Fruit fly (Drosophila melanogaster) whole organism, pupa: ENCODE data around the gene CG1622.

Source experiments
- CG10348 ChIP-seq: fragments of 200-800 bp; sonication (Bioruptor generic); IDR thresholded peaks from 2 replicates; pipeline ENCODE4 v1.3.6; 2022; ENCODE audit warnings: missing biosample characterization, missing genetic modification characterization
- CG12605 ChIP-seq: fragments of 200-800 bp; sonication (Bioruptor generic); IDR thresholded peaks from 2 replicates; pipeline ENCODE4 v1.3.6; 2022; ENCODE audit warnings: missing biosample characterization, missing genetic modification characterization
- CG13204 ChIP-seq: fragments of 200-800 bp; sonication (Bioruptor generic); optimal IDR thresholded peaks from 2 replicates; lab custom pipeline; 2018; ENCODE audit warnings: missing biosample characterization, mild to moderate bottlenecking, missing genetic modification characterization, moderate library complexity
- CG14655 ChIP-seq: fragments of 200-800 bp; sonication (Bioruptor generic); optimal IDR thresholded peaks from 3 replicates; lab custom pipeline; 2017; ENCODE audit warnings: mild to moderate bottlenecking, missing biosample characterization, missing genetic modification reagents, missing genetic modification characterization
- CG15710 ChIP-seq: fragments of 200-800 bp; sonication (Bioruptor generic); optimal IDR thresholded peaks from 2 replicates; lab custom pipeline; 2018; ENCODE audit warnings: missing biosample characterization, mild to moderate bottlenecking, missing genetic modification characterization, moderate library complexity
- CG17806 ChIP-seq: fragments of 200-800 bp; sonication (Bioruptor generic); optimal IDR thresholded peaks from 2 replicates; lab custom pipeline; 2018; ENCODE audit warnings: missing biosample characterization, mild to moderate bottlenecking, missing genetic modification characterization, moderate library complexity
- CG32121 ChIP-seq: fragments of 200-800 bp; sonication (Bioruptor generic); IDR thresholded peaks from 2 replicates; pipeline ENCODE4 v1.3.6; 2022; ENCODE audit warnings: missing biosample characterization, missing genetic modification characterization
- CG34367 ChIP-seq: fragments of 200-800 bp; sonication (Bioruptor generic); optimal IDR thresholded peaks from 2 replicates; lab custom pipeline; 2018; ENCODE audit warnings: missing biosample characterization, mild to moderate bottlenecking, missing genetic modification characterization
- CG4496 ChIP-seq: fragments of 200-800 bp; sonication (Bioruptor generic); IDR thresholded peaks from 3 replicates; pipeline ENCODE4 v1.3.6; 2022; ENCODE audit warnings: missing biosample characterization, missing genetic modification characterization
- CG8159 ChIP-seq: fragments of 200-800 bp; sonication (Bioruptor generic); optimal IDR thresholded peaks from 3 replicates; lab custom pipeline; 2018; ENCODE audit warnings: missing biosample characterization, mild to moderate bottlenecking, missing genetic modification characterization, moderate library complexity
- CG8301 ChIP-seq: fragments of 200-800 bp; sonication (Bioruptor generic); optimal IDR thresholded peaks from 2 replicates; lab custom pipeline; 2018; ENCODE audit warnings: missing biosample characterization, mild to moderate bottlenecking, missing genetic modification characterization
- CG9948 ChIP-seq: fragments of 200-800 bp; sonication (Bioruptor generic); optimal IDR thresholded peaks from 2 replicates; lab custom pipeline; 2018; ENCODE audit warnings: missing biosample characterization, mild to moderate bottlenecking, missing genetic modification characterization, moderate library complexity
- D1 ChIP-seq: fragments of 200-800 bp; sonication (Bioruptor generic); optimal IDR thresholded peaks from 2 replicates; lab custom pipeline; 2018; ENCODE audit warnings: missing biosample characterization, mild to moderate bottlenecking, missing genetic modification characterization, moderate library complexity
- EcR ChIP-seq: fragments of 200-800 bp; sonication (Bioruptor generic); optimal IDR thresholded peaks from 3 replicates; lab custom pipeline; 2019; ENCODE audit warnings: missing biosample characterization, missing genetic modification characterization, mild to moderate bottlenecking, moderate library complexity, missing genetic modification reagents
- Ets98B ChIP-seq: fragments of 200-800 bp; sonication (Bioruptor generic); IDR thresholded peaks from 2 replicates; pipeline ENCODE4 v1.3.6; 2022; ENCODE audit warnings: missing biosample characterization, missing genetic modification characterization
- Pif1A ChIP-seq: fragments of 200-800 bp; sonication (Bioruptor generic); optimal IDR thresholded peaks from 3 replicates; lab custom pipeline; 2016; ENCODE audit warnings: missing biosample characterization, missing genetic modification characterization
- Pif1B ChIP-seq: fragments of 200-800 bp; sonication (Bioruptor generic); optimal IDR thresholded peaks from 3 replicates; lab custom pipeline; 2016; ENCODE audit warnings: missing biosample characterization, missing genetic modification characterization
- Snoo ChIP-seq: fragments of 200-800 bp; sonication (Bioruptor generic); optimal IDR thresholded peaks from 3 replicates; lab custom pipeline; 2017; ENCODE audit warnings: missing biosample characterization, mild to moderate bottlenecking, missing genetic modification characterization, inconsistent platforms
- fd96Ca ChIP-seq: fragments of 200-800 bp; sonication (Bioruptor generic); IDR thresholded peaks from 3 replicates; pipeline ENCODE4 v1.3.6; 2022; ENCODE audit warnings: missing biosample characterization, missing genetic modification characterization
- gl ChIP-seq: fragments of 200-800 bp; sonication (Bioruptor generic); optimal IDR thresholded peaks from 2 replicates; lab custom pipeline; 2018; ENCODE audit warnings: missing biosample characterization, mild to moderate bottlenecking, missing genetic modification characterization
- rn ChIP-seq: fragments of 200-800 bp; sonication (Bioruptor generic); IDR thresholded peaks from 2 replicates; pipeline ENCODE4 v1.3.6; 2022; ENCODE audit warnings: missing biosample characterization, missing genetic modification characterization

Gene CG1622

dm6 chrX:13276713-13277112 lies 20.2 kb upstream of the CG1622 start:
- TF ChIP-seq rn (GFP tag; lab: Robert Waterston, UW), result no peak
- peak; percentile 33 for TF ChIP-seq Snoo (tag; lab: Kevin White, UChicago)
- no peak for TF ChIP-seq CG10348
- peak; percentile 18; the same call in 1 of the 2 replicates for TF ChIP-seq Ets98B (GFP tag; lab: Robert Waterston, UW)
- peak; percentile 18 for TF ChIP-seq CG34367 (tag; lab: Kevin White, UChicago)
- TF ChIP-seq fd96Ca (GFP tag; lab: Robert Waterston, UW), result no peak
- TF ChIP-seq EcR (GFP tag; lab: Kevin White, UChicago), result no peak
- TF ChIP-seq CG13204, result no peak
- TF ChIP-seq Pif1A (GFP tag; lab: Kevin White, UChicago), result no peak
- 0 out of 3 replicates have a peak, but pooled peaks have one; percentile 47 for TF ChIP-seq CG4496
- peak; percentile 43 for TF ChIP-seq CG32121 (GFP tag; lab: Robert Waterston, UW)
- TF ChIP-seq Pif1B (GFP tag; lab: Kevin White, UChicago), result peak; percentile 29
- peak; percentile 59 for TF ChIP-seq CG9948
- peak; percentile 39; the same call in 1 of the 2 replicates for TF ChIP-seq CG12605 (GFP tag; lab: Robert Waterston, UW)
- TF ChIP-seq CG15710, result peak; percentile 54
- peak; percentile 34 for TF ChIP-seq CG8301
- TF ChIP-seq CG8159, result peak; percentile 68
- no peak for TF ChIP-seq D1 (tag; lab: Kevin White, UChicago)
- peak; percentile 30 for TF ChIP-seq gl (tag; lab: Kevin White, UChicago)
- TF ChIP-seq CG17806 (tag; lab: Kevin White, UChicago), result peak; percentile 51
- peak; percentile 56 for TF ChIP-seq CG14655 (GFP tag; lab: Kevin White, UChicago)

DNA sequence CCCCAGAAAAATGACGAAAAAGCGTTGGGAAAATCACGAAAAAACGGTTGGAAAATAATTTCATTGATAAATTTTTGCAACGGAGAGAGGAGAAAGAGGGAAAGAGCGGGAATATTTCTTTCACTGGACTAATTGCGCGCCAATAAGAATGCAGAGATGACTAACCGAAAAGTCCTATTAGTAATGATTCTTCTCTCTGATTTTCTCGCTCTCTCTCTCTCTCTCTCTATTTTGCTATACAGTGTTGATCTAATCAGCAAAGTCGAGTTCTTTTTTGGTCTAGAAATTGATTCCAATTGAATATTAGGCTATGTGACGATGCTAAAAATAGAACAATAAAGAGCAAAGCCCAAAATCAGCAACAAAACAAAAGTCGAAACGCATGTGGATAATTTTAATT lies 19.7 kb upstream of the CG1622 start:
- TF ChIP-seq CG17806 (tag; lab: Kevin White, UChicago) (no peak), CG13204 (no peak), Pif1A (GFP tag; lab: Kevin White, UChicago) (no peak), CG12605 (GFP tag; lab: Robert Waterston, UW) (no peak), gl (tag; lab: Kevin White, UChicago) (no peak), rn (GFP tag; lab: Robert Waterston, UW) (no peak), Pif1B (GFP tag; lab: Kevin White, UChicago) (no peak), Snoo (tag; lab: Kevin White, UChicago) (no peak), CG4496 (no peak), Ets98B (GFP tag; lab: Robert Waterston, UW) (no peak), CG8301 (no peak), CG10348 (no peak), CG32121 (GFP tag; lab: Robert Waterston, UW) (no peak), EcR (GFP tag; lab: Kevin White, UChicago) (no peak), CG34367 (tag; lab: Kevin White, UChicago) (no peak), CG14655 (GFP tag; lab: Kevin White, UChicago) (no peak), CG9948 (no peak)

- TF ChIP-seq CG4496, result peak; percentile 75
- TF ChIP-seq rn (GFP tag; lab: Robert Waterston, UW), result peak; percentile 38; the same call in 1 of the 2 replicates
- peak; percentile 51 for TF ChIP-seq CG32121 (GFP tag; lab: Robert Waterston, UW)
- peak; percentile 44 for TF ChIP-seq CG8301
- peak; percentile 46 for TF ChIP-seq CG14655 (GFP tag; lab: Kevin White, UChicago)
- TF ChIP-seq CG34367 (tag; lab: Kevin White, UChicago), result peak; percentile 21
- peak; percentile 74 for TF ChIP-seq fd96Ca (GFP tag; lab: Robert Waterston, UW)
- peak; percentile 61 for TF ChIP-seq Snoo (tag; lab: Kevin White, UChicago)
- peak; percentile 59 for TF ChIP-seq CG8159
- no peak; the same call in none of the 2 replicates for TF ChIP-seq Ets98B (GFP tag; lab: Robert Waterston, UW)
- peak; percentile 22 for TF ChIP-seq Pif1A (GFP tag; lab: Kevin White, UChicago)
- peak; percentile 7 for TF ChIP-seq EcR (GFP tag; lab: Kevin White, UChicago)
- TF ChIP-seq CG17806 (tag; lab: Kevin White, UChicago), result peak; percentile 55
- no peak for TF ChIP-seq gl (tag; lab: Kevin White, UChicago)
- peak; percentile 14 for TF ChIP-seq CG15710
- no peak for TF ChIP-seq CG13204
- TF ChIP-seq CG10348, result no peak
- TF ChIP-seq D1 (tag; lab: Kevin White, UChicago), result no peak
- no peak; the same call in 1 of the 2 replicates for TF ChIP-seq CG12605 (GFP tag; lab: Robert Waterston, UW)
- TF ChIP-seq CG9948, result peak; percentile 31
- TF ChIP-seq Pif1B (GFP tag; lab: Kevin White, UChicago), result peak; percentile 67
Observed at dm6 chrX:13277580-13278467, 19.1 kb upstream of the CG1622 start.

- no peak for TF ChIP-seq Ets98B (GFP tag; lab: Robert Waterston, UW)
- no peak for TF ChIP-seq CG13204
- TF ChIP-seq CG17806 (tag; lab: Kevin White, UChicago), result no peak
- no peak for TF ChIP-seq CG8159
- no peak for TF ChIP-seq rn (GFP tag; lab: Robert Waterston, UW)
- TF ChIP-seq CG15710, result no peak
- TF ChIP-seq CG8301, result no peak
- no peak for TF ChIP-seq EcR (GFP tag; lab: Kevin White, UChicago)
- no peak for TF ChIP-seq Snoo (tag; lab: Kevin White, UChicago)
- TF ChIP-seq CG10348, result no peak
- TF ChIP-seq CG4496, result no peak
- no peak for TF ChIP-seq CG9948
- TF ChIP-seq CG34367 (tag; lab: Kevin White, UChicago), result no peak
Observed at dm6 chrX:13278468-13278982, 18.4 kb upstream of the CG1622 start.

- TF ChIP-seq Pif1A (GFP tag; lab: Kevin White, UChicago) (no peak), CG13204 (no peak), CG17806 (tag; lab: Kevin White, UChicago) (no peak), CG4496 (no peak), CG34367 (tag; lab: Kevin White, UChicago) (no peak), Snoo (tag; lab: Kevin White, UChicago) (no peak), fd96Ca (GFP tag; lab: Robert Waterston, UW) (no peak), gl (tag; lab: Kevin White, UChicago) (no peak), CG8301 (no peak), CG15710 (no peak), CG8159 (no peak), CG14655 (GFP tag; lab: Kevin White, UChicago) (no peak), CG10348 (no peak), D1 (tag; lab: Kevin White, UChicago) (no peak), Pif1B (GFP tag; lab: Kevin White, UChicago) (no peak), EcR (GFP tag; lab: Kevin White, UChicago) (no peak), CG12605 (GFP tag; lab: Robert Waterston, UW) (no peak)
Observed at dm6 chrX:13280235-13280634, 16.6 kb upstream of the CG1622 start.
